Worm (Caenorhabditis elegans): ENCODE results near the gene lmp-1.

lmp-1 gene

DNA sequence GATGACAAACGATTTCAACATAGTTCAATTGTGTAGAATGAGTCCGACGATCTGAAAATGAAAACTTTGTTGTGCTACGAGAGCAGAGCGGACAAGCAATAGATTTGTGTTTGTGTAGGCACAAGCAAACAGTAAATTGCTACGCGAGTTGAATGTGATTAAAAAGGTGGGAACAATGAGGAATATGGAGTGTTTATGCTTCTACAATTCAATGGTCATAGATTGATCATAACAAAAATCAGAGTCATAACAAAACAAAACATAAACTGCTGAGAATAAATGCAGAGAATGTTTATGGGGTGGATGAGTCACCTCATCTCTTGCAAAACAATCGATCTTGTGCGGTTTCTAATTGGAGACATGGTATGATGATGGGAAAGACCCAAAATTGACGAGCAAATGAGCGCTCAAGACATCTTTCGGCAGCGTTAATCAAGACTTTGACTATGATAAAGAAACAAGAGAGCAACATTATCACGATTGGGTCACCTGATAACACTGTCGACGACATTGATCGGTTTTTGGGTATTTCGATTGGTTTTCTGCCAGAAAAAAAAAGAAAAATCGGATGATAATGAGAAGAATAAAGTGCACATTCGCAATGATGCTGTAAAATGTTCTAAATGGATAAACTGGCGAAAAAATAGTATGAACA, at the start of gene lmp-1:
lmp-1 (minus strand) TSS at position 51 of the 655 bp plus-strand sequence.
- no peak for TF ChIP-seq tbx-11 (GFP tag; IDR thresholded peaks at IDR 0.05)
- TF ChIP-seq ceh-13 (GFP tag; optimal IDR thresholded peaks at IDR 0.05), result no peak
- no peak for TF ChIP-seq hnd-1 (tag; optimal IDR thresholded peaks at IDR 0.05)
- TF ChIP-seq pes-1 (GFP tag; IDR thresholded peaks at IDR 0.05), result no peak
- no peak for TF ChIP-seq ama-1 (optimal IDR thresholded peaks at IDR 0.05)
- TF ChIP-seq aly-1 (tag; optimal IDR thresholded peaks at IDR 0.05), result no peak
- no peak for TF ChIP-seq tra-4 (tag; optimal IDR thresholded peaks at IDR 0.05)
- no peak for TF ChIP-seq ets-7 (tag; optimal IDR thresholded peaks at IDR 0.05)
- no peak for TF ChIP-seq hmbx-1 (tag; optimal IDR thresholded peaks at IDR 0.05)
- TF ChIP-seq flt-1 (GFP tag; IDR thresholded peaks at IDR 0.05), result no peak
- no peak for TF ChIP-seq tbx-37 (GFP tag; conservative IDR thresholded peaks at IDR 0.05)
- TF ChIP-seq ceh-36 (tag; optimal IDR thresholded peaks at IDR 0.05), result no peak
- no peak for TF ChIP-seq sea-1 (GFP tag; conservative IDR thresholded peaks at IDR 0.05)

DNA sequence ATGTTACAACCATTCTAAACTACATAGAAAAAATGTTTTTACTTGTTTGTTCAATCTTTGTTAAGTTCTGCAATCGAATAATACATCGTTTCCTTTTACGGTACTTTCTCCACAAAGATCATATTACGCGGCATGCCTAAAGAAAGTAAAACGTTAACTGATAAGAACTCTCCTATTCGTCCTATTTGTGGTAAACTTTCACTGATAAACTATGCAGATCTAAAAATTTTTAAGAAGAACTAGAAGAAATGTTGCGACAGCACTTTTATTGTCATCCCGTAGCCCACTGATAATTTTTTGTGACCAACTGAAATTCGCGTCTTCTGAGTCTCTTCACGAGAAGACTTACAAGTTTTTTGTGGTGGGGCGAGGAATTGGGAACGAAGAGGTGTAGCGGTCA, 49.7 kb upstream of the lmp-1 start:
- TF ChIP-seq pes-1 (GFP tag; IDR thresholded peaks at IDR 0.05), result no peak
- no peak for TF ChIP-seq ama-1 (optimal IDR thresholded peaks at IDR 0.05)
- TF ChIP-seq hmg-4 (GFP tag; optimal IDR thresholded peaks at IDR 0.05), result no peak
- TF ChIP-seq hmbx-1 (tag; optimal IDR thresholded peaks at IDR 0.05), result no peak
- TF ChIP-seq ceh-36 (tag; optimal IDR thresholded peaks at IDR 0.05), result no peak
- no peak for TF ChIP-seq F13C5.2 (tag; optimal IDR thresholded peaks at IDR 0.05)
- TF ChIP-seq ceh-13 (GFP tag; optimal IDR thresholded peaks at IDR 0.05), result no peak
- no peak for TF ChIP-seq flt-1 (GFP tag; IDR thresholded peaks at IDR 0.05)

DNA sequence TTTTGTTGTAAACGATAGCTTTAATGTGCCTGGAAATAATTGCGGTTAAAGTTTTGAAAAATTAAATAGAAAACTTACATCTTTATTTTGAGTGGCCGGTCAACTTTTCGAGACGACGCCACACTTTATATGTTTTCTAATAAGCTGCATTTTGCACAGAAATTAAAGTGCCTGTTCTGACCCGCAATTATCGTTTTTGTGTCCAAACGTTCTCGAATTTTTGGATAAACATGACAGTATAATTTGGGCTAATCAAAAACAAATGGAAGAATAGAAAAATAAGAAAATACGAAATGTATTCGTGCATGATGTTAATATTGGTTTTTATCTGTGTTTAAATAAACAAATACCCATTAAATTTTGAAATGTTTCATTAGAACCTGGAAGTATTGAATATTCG, 43.2 kb upstream of the lmp-1 start, which contains the start of gene K10C2.12:
K10C2.12 (minus strand) TSS at position 101 of the 400 bp plus-strand sequence.
- TF ChIP-seq ceh-36 (tag; optimal IDR thresholded peaks at IDR 0.05) (no peak), F13C5.2 (tag; optimal IDR thresholded peaks at IDR 0.05) (no peak), tra-4 (tag; optimal IDR thresholded peaks at IDR 0.05) (no peak), hmg-4 (GFP tag; optimal IDR thresholded peaks at IDR 0.05) (no peak), pes-1 (GFP tag; IDR thresholded peaks at IDR 0.05) (no peak), hmbx-1 (tag; optimal IDR thresholded peaks at IDR 0.05) (no peak), ceh-13 (GFP tag; optimal IDR thresholded peaks at IDR 0.05) (no peak), ets-7 (tag; optimal IDR thresholded peaks at IDR 0.05) (no peak), aly-1 (tag; optimal IDR thresholded peaks at IDR 0.05) (no peak), ama-1 (optimal IDR thresholded peaks at IDR 0.05) (no peak), tbx-37 (GFP tag; conservative IDR thresholded peaks at IDR 0.05) (no peak), tbx-11 (GFP tag; IDR thresholded peaks at IDR 0.05) (no peak), B0310.2 (tag; optimal IDR thresholded peaks at IDR 0.05) (no peak), sea-1 (GFP tag; conservative IDR thresholded peaks at IDR 0.05) (no peak), scrt-1 (GFP tag; IDR thresholded peaks at IDR 0.05) (no peak), flt-1 (GFP tag; IDR thresholded peaks at IDR 0.05) (no peak), hnd-1 (tag; optimal IDR thresholded peaks at IDR 0.05) (no peak)

DNA sequence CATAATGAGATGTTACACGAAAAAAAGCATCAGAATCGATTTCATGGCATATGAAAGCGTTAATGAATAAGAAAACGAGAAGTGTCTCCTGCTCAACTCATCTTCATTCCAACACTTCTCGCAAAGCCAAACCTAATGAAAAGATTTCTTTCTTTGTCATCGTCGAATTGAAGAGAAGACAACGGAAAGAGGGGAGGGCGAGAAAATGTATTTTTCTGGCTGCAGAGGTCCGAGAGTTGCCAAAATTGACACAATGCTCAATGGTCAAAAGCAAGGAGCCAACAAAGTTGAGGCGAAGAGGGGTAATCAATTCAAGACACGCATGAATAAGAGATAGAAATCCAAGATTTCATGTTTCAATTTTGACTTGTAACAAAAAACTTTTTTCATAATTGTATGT, 41.6 kb upstream of the lmp-1 start:
- TF ChIP-seq tbx-37 (GFP tag; conservative IDR thresholded peaks at IDR 0.05) (no peak), hmbx-1 (tag; optimal IDR thresholded peaks at IDR 0.05) (no peak), ama-1 (optimal IDR thresholded peaks at IDR 0.05) (no peak), tbx-11 (GFP tag; IDR thresholded peaks at IDR 0.05) (no peak), F13C5.2 (tag; optimal IDR thresholded peaks at IDR 0.05) (no peak)

DNA sequence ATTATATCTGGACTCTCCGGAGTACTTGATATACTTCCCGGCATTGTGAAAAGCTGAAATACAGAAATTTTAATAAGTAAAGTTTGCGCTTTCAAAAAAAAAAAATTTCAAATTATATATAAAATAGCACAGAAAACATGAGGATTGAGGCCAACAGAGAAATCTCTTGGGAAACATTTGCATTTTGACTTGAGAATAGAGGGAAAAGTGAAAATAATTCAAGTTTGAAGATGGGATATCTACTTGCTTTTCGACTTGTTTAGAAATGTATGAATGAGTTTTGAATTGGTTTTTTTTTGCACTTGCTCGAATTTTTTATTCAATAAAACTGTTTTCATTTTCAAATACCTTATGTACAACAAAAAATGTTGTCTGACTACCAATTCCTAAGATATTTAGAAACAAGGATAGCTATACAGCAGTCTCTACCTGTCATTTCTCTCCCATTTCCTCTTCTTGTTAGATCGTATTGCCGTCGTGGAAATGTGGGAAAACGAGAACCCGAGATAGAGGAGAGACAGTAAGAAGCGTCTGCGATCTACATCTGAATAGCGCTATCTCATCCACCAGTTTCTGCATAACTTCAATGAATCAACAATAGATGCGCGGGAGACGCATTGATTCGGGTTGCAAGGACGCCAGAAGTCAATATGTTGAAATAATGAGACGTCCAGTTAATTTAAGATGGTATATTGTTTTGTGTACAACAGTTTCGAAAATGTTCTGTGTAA, 39.0 kb upstream of the lmp-1 start, which contains the start of gene T22E5.6:
T22E5.6 (minus strand) TSS at position 51 of the 731 bp plus-strand sequence.
- TF ChIP-seq tra-4 (tag; optimal IDR thresholded peaks at IDR 0.05), result no peak

DNA sequence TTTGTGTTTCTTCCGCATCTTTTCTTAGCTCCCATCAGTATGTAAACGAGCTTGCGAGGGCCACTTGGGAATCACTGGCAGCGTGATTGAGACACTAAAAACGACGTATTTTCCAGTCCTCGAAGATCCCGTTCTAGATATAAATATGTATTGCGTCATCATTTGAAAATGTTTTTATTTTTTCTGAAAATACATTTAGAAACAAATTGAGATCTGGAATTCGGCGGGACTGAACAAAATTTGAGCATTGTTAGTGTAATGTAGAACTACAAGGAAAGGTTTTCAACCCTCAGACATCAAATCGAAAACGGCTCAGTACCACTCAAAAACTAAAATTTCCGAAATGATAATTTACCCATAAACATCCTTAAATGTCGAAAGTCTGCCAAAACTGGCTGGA, 36.1 kb upstream of the lmp-1 start:
- TF ChIP-seq sea-1 (GFP tag; conservative IDR thresholded peaks at IDR 0.05) (no peak), pes-1 (GFP tag; IDR thresholded peaks at IDR 0.05) (no peak), F13C5.2 (tag; optimal IDR thresholded peaks at IDR 0.05) (no peak), B0310.2 (tag; optimal IDR thresholded peaks at IDR 0.05) (no peak), tbx-37 (GFP tag; conservative IDR thresholded peaks at IDR 0.05) (no peak), scrt-1 (GFP tag; IDR thresholded peaks at IDR 0.05) (no peak)

DNA sequence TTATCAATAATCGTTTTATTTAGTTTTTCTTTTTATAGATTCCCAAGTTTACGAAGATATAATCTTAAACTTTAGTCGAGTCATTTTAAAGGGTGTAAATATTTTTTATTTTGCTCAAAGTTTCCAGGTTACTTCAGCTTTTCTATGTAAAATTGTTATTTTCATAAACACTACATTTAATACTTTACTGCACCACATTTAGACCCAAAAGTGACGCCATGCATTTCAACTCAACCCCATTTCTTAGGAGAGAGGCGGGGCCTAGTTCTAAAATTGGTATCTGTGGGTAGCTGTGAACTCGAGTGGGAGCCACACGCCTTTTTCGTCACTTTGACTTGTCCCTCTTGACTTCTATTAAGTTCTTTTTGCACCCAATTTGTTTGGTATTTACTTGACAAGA, 35.1 kb upstream of the lmp-1 start, which contains the start of gene T22E5.1:
T22E5.1 (plus strand) TSS at position 301 of the 400 bp plus-strand sequence.
- TF ChIP-seq B0310.2 (tag; optimal IDR thresholded peaks at IDR 0.05), result no peak
- TF ChIP-seq sea-1 (GFP tag; conservative IDR thresholded peaks at IDR 0.05), result no peak
- no peak for TF ChIP-seq F13C5.2 (tag; optimal IDR thresholded peaks at IDR 0.05)

DNA sequence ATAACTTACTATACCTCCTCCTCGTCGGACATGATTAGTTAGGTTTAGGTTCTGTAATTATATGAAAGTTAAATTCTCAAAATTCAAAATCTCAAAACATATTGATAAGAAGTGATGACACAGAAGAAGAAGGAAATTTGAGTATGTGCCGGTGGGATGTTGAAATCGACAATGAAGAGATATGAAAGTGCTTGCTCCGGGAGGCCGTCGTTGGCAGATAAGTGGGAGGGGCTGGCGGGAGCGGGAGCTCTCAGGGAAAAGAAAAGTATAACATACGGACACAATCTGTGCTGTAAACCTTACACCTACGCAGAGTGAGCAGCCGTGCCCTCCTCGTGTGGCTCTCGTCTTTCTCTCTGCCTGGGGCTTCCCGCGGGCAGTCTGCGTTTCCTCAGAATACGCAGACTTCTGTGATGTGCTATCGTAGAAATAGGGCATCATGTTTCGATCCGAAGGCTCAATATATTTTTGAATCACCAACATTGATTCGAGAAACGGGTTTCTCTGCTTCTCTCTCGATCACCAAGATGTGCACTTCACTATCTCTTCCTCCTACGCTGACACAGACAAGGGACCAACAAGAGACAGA, 32.8 kb upstream of the lmp-1 start, which contains the start of gene mup-2:
mup-2 (minus strand) TSS at position 51 of the 589 bp plus-strand sequence.
- TF ChIP-seq pes-1 (GFP tag; IDR thresholded peaks at IDR 0.05) (no peak), hnd-1 (tag; optimal IDR thresholded peaks at IDR 0.05) (no peak), scrt-1 (GFP tag; IDR thresholded peaks at IDR 0.05) (no peak)

All from whole organism, early embryonic.